Worm (Caenorhabditis elegans) whole organism, early embryonic: ENCODE measurements around the gene W03C9.8.

ENCODE experiments used
- F13C5.2 ChIP-seq: sonication (generic microtip); optimal IDR thresholded peaks from 2 replicates; lab custom pipeline; 2017; ENCODE audit warnings: mild to moderate bottlenecking, missing genetic modification characterization, inconsistent platforms, missing compliant biosample characterization
- ama-1 ChIP-seq: fragments of 150-350 bp; optimal IDR thresholded peaks from 2 replicates; lab custom pipeline; 2014
- ceh-13 ChIP-seq: fragments of 200-800 bp; sonication (Bioruptor generic); optimal IDR thresholded peaks from 2 replicates; lab custom pipeline; 2018; ENCODE audit warnings: mild to moderate bottlenecking, missing genetic modification characterization, missing compliant biosample characterization
- ceh-36 ChIP-seq: sonication (generic microtip); optimal IDR thresholded peaks from 2 replicates; lab custom pipeline; 2016; ENCODE audit warnings: missing genetic modification characterization, inconsistent platforms, missing compliant biosample characterization
- hmbx-1 ChIP-seq: sonication (generic microtip); optimal IDR thresholded peaks from 2 replicates; lab custom pipeline; 2016; ENCODE audit warnings: mild to moderate bottlenecking, missing genetic modification characterization, missing compliant biosample characterization
- hmg-4 ChIP-seq: fragments of 200-800 bp; sonication (Bioruptor generic); optimal IDR thresholded peaks from 2 replicates; lab custom pipeline; 2018; ENCODE audit warnings: mild to moderate bottlenecking, missing genetic modification characterization, missing compliant biosample characterization
- hnd-1 ChIP-seq: sonication (generic microtip); optimal IDR thresholded peaks from 2 replicates; lab custom pipeline; 2016; ENCODE audit warnings: missing genetic modification characterization, missing compliant biosample characterization
- pes-1 ChIP-seq: fragments of 200-800 bp; sonication (Bioruptor generic); IDR thresholded peaks from 2 replicates; pipeline ENCODE4 v1.3.6; 2022; ENCODE audit warnings: missing genetic modification reagents, missing genetic modification characterization, missing compliant biosample characterization
- scrt-1 ChIP-seq: fragments of 200-800 bp; sonication (Bioruptor generic); IDR thresholded peaks from 2 replicates; pipeline ENCODE4 v1.3.6; 2022; ENCODE audit warnings: missing genetic modification characterization, missing compliant biosample characterization
- tbx-37 ChIP-seq: fragments of 200-800 bp; sonication (Bioruptor generic); conservative IDR thresholded peaks from 2 replicates; pipeline ENCODE4 v1.3.6; 2022; ENCODE audit warnings: missing genetic modification reagents, missing genetic modification characterization, missing compliant biosample characterization
- tra-4 ChIP-seq: sonication (generic microtip); optimal IDR thresholded peaks from 2 replicates; lab custom pipeline; 2017; ENCODE audit warnings: missing genetic modification characterization, missing compliant biosample characterization

DNA sequence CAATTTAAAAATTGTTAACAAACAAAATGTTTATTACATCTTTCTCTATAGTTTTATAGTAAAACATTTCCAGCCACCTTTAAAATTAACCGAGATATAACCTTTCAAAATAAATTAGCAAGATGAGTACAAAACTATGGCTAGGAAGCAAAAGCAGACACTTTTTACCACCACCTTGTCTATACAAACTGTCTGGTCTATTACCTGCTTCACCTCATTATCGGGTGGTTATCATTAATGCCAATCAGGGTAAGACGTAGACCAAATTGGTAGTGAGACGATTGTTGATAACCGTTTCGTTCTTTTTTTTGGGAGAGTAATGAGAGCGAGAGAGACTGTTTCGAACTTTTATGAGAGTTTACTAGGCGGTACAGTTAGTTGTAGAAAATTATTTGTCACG lies 12.2 kb upstream of the W03C9.8 start:
- TF ChIP-seq ama-1 (lab: Kevin White, UChicago) (no peak), ceh-13 (no peak), ceh-36 (tag; lab: Kevin White, UChicago) (no peak), hmg-4 (GFP tag; lab: Kevin White, UChicago) (no peak), hnd-1 (no peak), pes-1 (no peak), scrt-1 (GFP tag; lab: Robert Waterston, UW) (no peak), F13C5.2 (tag; lab: Kevin White, UChicago) (no peak), tra-4 (tag; lab: Kevin White, UChicago) (no peak), tbx-37 (GFP tag; lab: Robert Waterston, UW) (no peak), hmbx-1 (tag; lab: Kevin White, UChicago) (no peak)
